Fruit fly (Drosophila melanogaster) whole organism, embryonic: Measurements from ENCODE around the gene CG2533.

Experiments used
- B-H2 ChIP-seq: fragments of 200-800 bp; sonication (Bioruptor generic); optimal IDR thresholded peaks from 2 replicates; lab custom pipeline; 2018; ENCODE audit warnings: missing biosample characterization, mild to moderate bottlenecking, missing genetic modification characterization
- Bdp1 ChIP-seq: fragments of 200-800 bp; sonication (Bioruptor generic); optimal IDR thresholded peaks from 3 replicates; lab custom pipeline; 2016; ENCODE audit warnings: missing biosample characterization, missing genetic modification characterization
- CG10267 ChIP-seq: fragments of 200-800 bp; sonication (Bioruptor generic); optimal IDR thresholded peaks from 2 replicates; lab custom pipeline; 2018; ENCODE audit warnings: missing biosample characterization, mild to moderate bottlenecking, missing genetic modification characterization, moderate library complexity
- CG10321 ChIP-seq: fragments of 200-800 bp; sonication (Bioruptor generic); IDR thresholded peaks from 2 replicates; pipeline ENCODE4 v1.3.6; 2022; ENCODE audit warnings: missing biosample characterization, missing genetic modification characterization
- CG10431 ChIP-seq: fragments of 200-800 bp; sonication (Bioruptor generic); optimal IDR thresholded peaks from 3 replicates; lab custom pipeline; 2018; ENCODE audit warnings: missing biosample characterization, mild to moderate bottlenecking, missing genetic modification characterization
- CG11085 ChIP-seq: fragments of 200-800 bp; sonication (Bioruptor generic); IDR thresholded peaks from 2 replicates; pipeline ENCODE4 v1.3.6; 2022; ENCODE audit warnings: missing biosample characterization, missing genetic modification characterization
- CG11247 ChIP-seq: fragments of 200-800 bp; sonication (Bioruptor generic); IDR thresholded peaks from 2 replicates; pipeline ENCODE4 v1.3.6; 2022; ENCODE audit warnings: missing biosample characterization, missing genetic modification characterization
- CG11560 ChIP-seq: fragments of 200-800 bp; sonication (Bioruptor generic); IDR thresholded peaks from 3 replicates; pipeline ENCODE4 v1.3.6; 2022; ENCODE audit warnings: missing biosample characterization, missing genetic modification characterization
- CG13287 ChIP-seq: fragments of 200-800 bp; sonication (Bioruptor generic); IDR thresholded peaks from 2 replicates; pipeline ENCODE4 v1.3.6; 2022; ENCODE audit warnings: missing biosample characterization, missing genetic modification characterization; ENCODE audit not compliant: partially characterized antibody
- CG13296 ChIP-seq: fragments of 200-800 bp; sonication (Bioruptor generic); optimal IDR thresholded peaks from 3 replicates; lab custom pipeline; 2018; ENCODE audit warnings: missing biosample characterization, mild to moderate bottlenecking, missing genetic modification characterization
- CG15601 ChIP-seq: fragments of 200-800 bp; sonication (Bioruptor generic); optimal IDR thresholded peaks from 3 replicates; lab custom pipeline; 2019; ENCODE audit warnings: missing biosample characterization, mild to moderate bottlenecking, missing genetic modification characterization, moderate library complexity
- CG1647 ChIP-seq: fragments of 200-800 bp; sonication (Bioruptor generic); optimal IDR thresholded peaks from 3 replicates; lab custom pipeline; 2016; ENCODE audit warnings: missing biosample characterization, missing genetic modification characterization
- CG17361 ChIP-seq: fragments of 200-800 bp; sonication (Bioruptor generic); IDR thresholded peaks from 3 replicates; pipeline ENCODE4 v1.3.6; 2022; ENCODE audit warnings: missing biosample characterization, missing genetic modification characterization
- CG18476 ChIP-seq: fragments of 200-800 bp; sonication (Bioruptor generic); optimal IDR thresholded peaks from 2 replicates; lab custom pipeline; 2016; ENCODE audit warnings: missing biosample characterization, mild to moderate bottlenecking, missing genetic modification characterization
- CG2116 ChIP-seq: fragments of 200-800 bp; sonication (Bioruptor generic); optimal IDR thresholded peaks from 3 replicates; lab custom pipeline; 2018; ENCODE audit warnings: missing biosample characterization, mild to moderate bottlenecking, missing genetic modification characterization
- CG32767 ChIP-seq: fragments of 200-800 bp; sonication (Bioruptor generic); IDR thresholded peaks from 2 replicates; pipeline ENCODE4 v1.3.6; 2022; ENCODE audit warnings: missing biosample characterization, missing genetic modification characterization
- CG3847 ChIP-seq: fragments of 200-800 bp; sonication (Bioruptor generic); IDR thresholded peaks from 2 replicates; pipeline ENCODE4 v1.3.6; 2022; ENCODE audit warnings: missing biosample characterization, missing genetic modification characterization
- CG42726 ChIP-seq: fragments of 200-800 bp; sonication (Bioruptor generic); IDR thresholded peaks from 2 replicates; pipeline ENCODE4 v1.3.6; 2022; ENCODE audit warnings: missing biosample characterization, missing genetic modification characterization; ENCODE audit not compliant: partially characterized antibody
- CG4282 ChIP-seq: fragments of 200-800 bp; sonication (Bioruptor generic); optimal IDR thresholded peaks from 2 replicates; lab custom pipeline; 2016; ENCODE audit warnings: missing biosample characterization, missing genetic modification characterization
- CG8765 ChIP-seq: fragments of 200-800 bp; sonication (Bioruptor generic); IDR thresholded peaks from 2 replicates; pipeline ENCODE4 v1.3.6; 2022; ENCODE audit warnings: missing biosample characterization, missing genetic modification characterization
- CG9876 ChIP-seq: fragments of 200-800 bp; sonication (Bioruptor generic); optimal IDR thresholded peaks from 2 replicates; lab custom pipeline; 2016; ENCODE audit warnings: missing biosample characterization, missing genetic modification characterization
- CkIIα-i1 ChIP-seq: fragments of 200-800 bp; sonication (Bioruptor generic); IDR thresholded peaks from 2 replicates; pipeline ENCODE4 v1.3.6; 2022; ENCODE audit warnings: missing biosample characterization, missing genetic modification characterization
- D19B ChIP-seq: fragments of 200-800 bp; sonication (Bioruptor generic); optimal IDR thresholded peaks from 2 replicates; lab custom pipeline; 2017; ENCODE audit warnings: missing biosample characterization, mild to moderate bottlenecking, missing genetic modification characterization
- Dad ChIP-seq: fragments of 200-800 bp; sonication (Bioruptor generic); optimal IDR thresholded peaks from 3 replicates; lab custom pipeline; 2016; ENCODE audit warnings: missing biosample characterization, missing genetic modification characterization
- Dp ChIP-seq: fragments of 200-800 bp; sonication (Bioruptor generic); optimal IDR thresholded peaks from 2 replicates; lab custom pipeline; 2018; ENCODE audit warnings: missing biosample characterization, mild to moderate bottlenecking, missing genetic modification characterization, moderate library complexity
- Drgx ChIP-seq: fragments of 200-800 bp; sonication (Bioruptor generic); IDR thresholded peaks from 2 replicates; pipeline ENCODE4 v1.3.6; 2022; ENCODE audit warnings: missing biosample characterization, missing genetic modification characterization
- Eip74EF ChIP-seq, 2 experiments: fragments of 200-800 bp in 1 of 2; fragments of >200 bp in 1 of 2; sonication (Bioruptor generic) in 1 of 2; optimal IDR thresholded peaks; 2 replicates each; lab custom pipeline; 2017 to 2019; ENCODE audit warnings: missing biosample characterization in 2 of 2, missing genetic modification characterization in 2 of 2, mild to moderate bottlenecking in 1 of 2, moderate library complexity in 1 of 2
- HLH54F ChIP-seq: fragments of 200-800 bp; sonication (Bioruptor generic); optimal IDR thresholded peaks from 3 replicates; lab custom pipeline; 2016; ENCODE audit warnings: missing biosample characterization, missing genetic modification characterization
- Hmr ChIP-seq: fragments of 200-800 bp; sonication (Bioruptor generic); optimal IDR thresholded peaks from 3 replicates; lab custom pipeline; 2017; ENCODE audit warnings: mild to moderate bottlenecking, missing biosample characterization, missing genetic modification reagents, missing genetic modification characterization
- Hmx ChIP-seq: fragments of 200-800 bp; sonication (Bioruptor generic); optimal IDR thresholded peaks from 2 replicates; lab custom pipeline; 2016; ENCODE audit warnings: missing biosample characterization, missing genetic modification characterization
- Lpt ChIP-seq: fragments of >200 bp; optimal IDR thresholded peaks from 2 replicates; lab custom pipeline; 2018; ENCODE audit warnings: missing biosample characterization, missing genetic modification characterization
- TFAM ChIP-seq: fragments of 200-800 bp; sonication (Bioruptor generic); optimal IDR thresholded peaks from 2 replicates; lab custom pipeline; 2017; ENCODE audit warnings: missing biosample characterization, missing genetic modification characterization, inconsistent platforms
- ato ChIP-seq: fragments of 200-800 bp; sonication (Bioruptor generic); IDR thresholded peaks from 2 replicates; pipeline ENCODE4 v1.3.6; 2022; ENCODE audit warnings: missing biosample characterization, missing genetic modification characterization; ENCODE audit not compliant: partially characterized antibody
- bbx ChIP-seq: fragments of 200-800 bp; sonication (Bioruptor generic); IDR thresholded peaks from 2 replicates; pipeline ENCODE4 v1.3.6; 2022; ENCODE audit warnings: missing biosample characterization, missing genetic modification characterization; ENCODE audit not compliant: partially characterized antibody
- bsh ChIP-seq, 2 experiments: fragments of 200-800 bp; sonication (Bioruptor generic); optimal IDR thresholded peaks; 2 replicates each; lab custom pipeline; 2017 to 2018; ENCODE audit warnings: mild to moderate bottlenecking in 2 of 2, missing biosample characterization in 2 of 2, missing genetic modification characterization in 2 of 2, moderate library complexity in 1 of 2
- cato ChIP-seq: fragments of 200-800 bp; sonication (Bioruptor generic); optimal IDR thresholded peaks from 2 replicates; lab custom pipeline; 2016; ENCODE audit warnings: missing biosample characterization, missing genetic modification characterization, borderline replicate concordance
- dimm ChIP-seq: fragments of 200-800 bp; sonication (Bioruptor generic); IDR thresholded peaks from 2 replicates; pipeline ENCODE4 v1.3.6; 2022; ENCODE audit warnings: missing biosample characterization, missing genetic modification characterization
- dmrt99B ChIP-seq: fragments of 200-800 bp; sonication (Bioruptor generic); optimal IDR thresholded peaks from 2 replicates; lab custom pipeline; 2018; ENCODE audit warnings: missing biosample characterization, mild to moderate bottlenecking, missing genetic modification characterization, moderate library complexity
- en ChIP-seq: fragments of 200-800 bp; sonication (Bioruptor generic); optimal IDR thresholded peaks from 2 replicates; lab custom pipeline; 2016; ENCODE audit warnings: missing biosample characterization, missing genetic modification characterization
- inv ChIP-seq: fragments of 200-800 bp; sonication (Bioruptor generic); IDR thresholded peaks from 2 replicates; pipeline ENCODE4 v1.3.6; 2022; ENCODE audit warnings: missing biosample characterization, missing genetic modification characterization; ENCODE audit not compliant: partially characterized antibody
- klu ChIP-seq: fragments of 200-800 bp; sonication (Bioruptor generic); IDR thresholded peaks from 2 replicates; pipeline ENCODE4 v1.3.6; 2022; ENCODE audit warnings: missing biosample characterization, missing genetic modification characterization
- maf-S ChIP-seq: fragments of 200-800 bp; sonication (Bioruptor generic); optimal IDR thresholded peaks from 2 replicates; lab custom pipeline; 2016; ENCODE audit warnings: missing biosample characterization, missing genetic modification characterization
- mld ChIP-seq: fragments of 200-800 bp; sonication (Bioruptor generic); IDR thresholded peaks from 3 replicates; pipeline ENCODE4 v1.3.6; 2022; ENCODE audit warnings: missing biosample characterization, missing genetic modification characterization; ENCODE audit not compliant: partially characterized antibody
- nom ChIP-seq: fragments of 200-800 bp; sonication (Bioruptor generic); optimal IDR thresholded peaks from 2 replicates; lab custom pipeline; 2017; ENCODE audit warnings: missing biosample characterization, missing genetic modification characterization, mild to moderate bottlenecking, moderate library complexity, missing genetic modification reagents
- pzg ChIP-seq: fragments of 200-800 bp; sonication (Bioruptor generic); optimal IDR thresholded peaks from 3 replicates; lab custom pipeline; 2018; ENCODE audit warnings: missing biosample characterization, mild to moderate bottlenecking, missing genetic modification characterization, moderate library complexity
- repo ChIP-seq: fragments of 200-800 bp; sonication (Bioruptor generic); optimal IDR thresholded peaks from 2 replicates; lab custom pipeline; 2016; ENCODE audit warnings: missing biosample characterization, missing genetic modification characterization
- sc ChIP-seq, 3 experiments: fragments of >200 bp in 2 of 3; fragments of 200-800 bp in 1 of 3; sonication (Bioruptor generic) in 1 of 3; optimal IDR thresholded peaks; 2 replicates in 2 of 3; 3 replicates in 1 of 3; lab custom pipeline; 2017; ENCODE audit warnings: mild to moderate bottlenecking in 1 of 3, missing biosample characterization in 1 of 3, missing genetic modification characterization in 1 of 3, missing genetic modification reagents in 1 of 3
- sima ChIP-seq: fragments of 200-800 bp; sonication (Bioruptor generic); optimal IDR thresholded peaks from 2 replicates; lab custom pipeline; 2016; ENCODE audit warnings: missing biosample characterization, missing genetic modification characterization
- slp2 ChIP-seq: fragments of 200-800 bp; sonication (Bioruptor generic); optimal IDR thresholded peaks from 2 replicates; lab custom pipeline; 2016; ENCODE audit warnings: missing biosample characterization, missing genetic modification characterization
- sr ChIP-seq: fragments of 200-800 bp; sonication (Bioruptor generic); IDR thresholded peaks from 3 replicates; pipeline ENCODE4 v1.3.6; 2022; ENCODE audit warnings: missing biosample characterization, missing genetic modification characterization

The CG2533 gene

DNA sequence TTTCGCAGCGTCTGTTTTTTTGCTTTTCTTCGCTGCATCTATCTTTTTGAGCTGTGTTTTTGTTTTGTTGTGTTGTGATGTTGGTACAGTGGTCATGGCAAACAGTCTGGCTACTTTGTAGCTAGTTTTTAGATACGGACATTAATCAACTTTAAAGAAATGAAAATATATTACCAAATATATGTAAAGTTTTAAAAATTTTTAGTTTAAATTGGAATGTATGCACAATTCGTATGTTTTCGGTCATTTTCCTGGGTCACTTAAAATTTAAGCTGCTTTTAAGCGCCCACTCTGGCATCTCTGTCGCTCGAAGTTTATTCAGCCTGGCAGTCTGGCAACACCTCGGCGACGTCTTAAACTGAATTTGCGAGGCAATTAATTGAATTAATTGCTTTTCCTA, 27.5 kb downstream of the CG2533 start, which contains the start of gene CG11695 (continued):
- no peak for TF ChIP-seq CG4282
- no peak for TF ChIP-seq CkIIα-i1 (GFP tag; lab: Robert Waterston, UW)
- TF ChIP-seq CG10267 (tag; lab: Kevin White, UChicago), result peak; percentile 73
- peak; percentile 49; the same call in 1 of the 2 replicates for TF ChIP-seq Drgx (GFP tag; lab: Robert Waterston, UW)
- no peak for TF ChIP-seq Hmx (GFP tag; lab: Kevin White, UChicago)
- TF ChIP-seq cato, result no peak
- TF ChIP-seq CG11247 (GFP tag; lab: Robert Waterston, UW), result peak; percentile 57
- TF ChIP-seq CG15601 (tag; lab: Kevin White, UChicago), result peak; percentile 44
- TF ChIP-seq repo (GFP tag; lab: Kevin White, UChicago), result no peak
- no peak for TF ChIP-seq Eip74EF (GFP tag; optimal IDR thresholded peaks at IDR 0.05; lab: Kevin White, UChicago)
- no peak for TF ChIP-seq CG11085
- TF ChIP-seq CG17361 (GFP tag; lab: Robert Waterston, UW), result peak; percentile 69
- no peak for TF ChIP-seq Lpt (GFP tag; lab: Kevin White, UChicago)
- no peak for TF ChIP-seq D19B (GFP tag; lab: Kevin White, UChicago)
- TF ChIP-seq sr (GFP tag; lab: Robert Waterston, UW), result no peak
- TF ChIP-seq mld (GFP tag; lab: Robert Waterston, UW), result no peak
- no peak for TF ChIP-seq en
- peak; percentile 78 for TF ChIP-seq CG3847 (GFP tag; lab: Robert Waterston, UW)
- TF ChIP-seq CG10431 (GFP tag; lab: Kevin White, UChicago), result peak; percentile 9
- TF ChIP-seq nom (GFP tag; lab: Kevin White, UChicago), result peak; percentile 67
- TF ChIP-seq dimm, result no peak
- peak; percentile 58 for TF ChIP-seq CG13296
- TF ChIP-seq Bdp1, result peak; percentile 35
- TF ChIP-seq TFAM, result no peak
- peak; percentile 8 for TF ChIP-seq Dad (GFP tag; lab: Kevin White, UChicago)
- TF ChIP-seq CG11560, result no peak
- TF ChIP-seq HLH54F (GFP tag; lab: Kevin White, UChicago), result peak; percentile 24
- TF ChIP-seq klu (GFP tag; lab: Robert Waterston, UW), result peak; percentile 34; the same call in 1 of the 2 replicates
- TF ChIP-seq slp2, result no peak
- TF ChIP-seq pzg (GFP tag; lab: Kevin White, UChicago), result peak; percentile 48
- peak; percentile 22 for TF ChIP-seq Dp (GFP tag; lab: Kevin White, UChicago)
- TF ChIP-seq CG42726 (GFP tag; lab: Robert Waterston, UW), result no peak
- peak; percentile 27 for TF ChIP-seq CG18476
- TF ChIP-seq ato (GFP tag; lab: Robert Waterston, UW), result no peak
- peak; percentile 48; the same call in 1 of the 2 replicates for TF ChIP-seq CG8765 (GFP tag; lab: Robert Waterston, UW)
- TF ChIP-seq CG9876 (GFP tag; lab: Kevin White, UChicago), result peak; percentile 0
- peak; percentile 62 for TF ChIP-seq Hmr (GFP tag; lab: Kevin White, UChicago)
- peak; percentile 30; the same call in 1 of the 2 replicates for TF ChIP-seq CG13287 (GFP tag; lab: Robert Waterston, UW)
- TF ChIP-seq B-H2, result peak; percentile 79
- no peak for TF ChIP-seq bbx
- no peak for TF ChIP-seq sima (GFP tag; lab: Kevin White, UChicago)
- peak; percentile 42 for TF ChIP-seq CG2116 (GFP tag; lab: Kevin White, UChicago)
- no peak for TF ChIP-seq inv (GFP tag; lab: Robert Waterston, UW)
- TF ChIP-seq CG32767 (GFP tag; lab: Robert Waterston, UW), result peak; percentile 19; the same call in 1 of the 2 replicates
- TF ChIP-seq dmrt99B (tag; lab: Kevin White, UChicago), result peak; percentile 57
- TF ChIP-seq CG10321 (GFP tag; lab: Robert Waterston, UW), result no peak
- TF ChIP-seq bsh (GFP tag; optimal IDR thresholded peaks at IDR 0.05; lab: Kevin White, UChicago), result peak; percentile 7 to 58
- TF ChIP-seq CG1647 (GFP tag; lab: Kevin White, UChicago), result peak; percentile 17
- TF ChIP-seq maf-S, result no peak
- TF ChIP-seq sc (optimal IDR thresholded peaks at IDR 0.05; lab: Kevin White, UChicago), result no peak
- no peak for TF ChIP-seq sc (GFP tag; optimal IDR thresholded peaks at IDR 0.05; lab: Kevin White, UChicago)
